Worm (Caenorhabditis elegans): ENCODE results near the gene C01G10.10.

- TF ChIP-seq ama-1 (optimal IDR thresholded peaks at IDR 0.05): no peak
- no peak for TF ChIP-seq nhr-76 (tag; optimal IDR thresholded peaks at IDR 0.05)
- no peak for TF ChIP-seq fos-1 (tag; optimal IDR thresholded peaks at IDR 0.05)
- TF ChIP-seq nhr-11 (tag; optimal IDR thresholded peaks at IDR 0.05): no peak
- TF ChIP-seq nhr-77 (tag; optimal IDR thresholded peaks at IDR 0.05): no peak
- no peak for TF ChIP-seq elt-2 (tag; optimal IDR thresholded peaks at IDR 0.05)
These were observed 6.4 kb upstream of the C01G10.10 start, which contains the start of gene C01G10.18 for ce11 chrV:15088613-15089012.
